Fruit fly (Drosophila melanogaster) Kc167 (cell line): ENCODE measurements around the gene alpha-Man-IIb.
A peak's percentile ranks its signal among the peaks of the same experiment; 100 is the strongest.

Experiments used
- Myc ChIP-seq: fragments of >200 bp; optimal IDR thresholded peaks from 2 replicates; lab custom pipeline; 2017; ENCODE audit warnings: missing external identifiers
- Sin3A ChIP-seq: fragments of >200 bp; optimal IDR thresholded peaks from 2 replicates; lab custom pipeline; 2018; ENCODE audit warnings: missing external identifiers
- h ChIP-seq: fragments of >200 bp; optimal IDR thresholded peaks from 3 replicates; lab custom pipeline; 2018; ENCODE audit warnings: missing external identifiers
- insv ChIP-seq: fragments of >200 bp; optimal IDR thresholded peaks from 3 replicates; lab custom pipeline; 2018; ENCODE audit warnings: missing external identifiers
- psq ChIP-seq: fragments of >200 bp; optimal IDR thresholded peaks from 2 replicates; lab custom pipeline; 2017; ENCODE audit warnings: missing external identifiers
- ttk ChIP-seq: sonication (Bioruptor generic); optimal IDR thresholded peaks from 2 replicates; lab custom pipeline; 2017; ENCODE audit warnings: missing external identifiers

alpha-Man-IIb gene

dm6 chr3R:15803502-15804461, at the start of gene alpha-Man-IIb:
Gene alpha-Man-IIb (plus strand): TSS chr3R:15804248.
- TF ChIP-seq psq (lab: Kevin White, UChicago) (peak; percentile 74), Myc (lab: Kevin White, UChicago) (no peak), insv (lab: Kevin White, UChicago) (no peak), ttk (lab: Kevin White, UChicago) (no peak), Sin3A (lab: Kevin White, UChicago) (no peak), h (no peak)

- TF ChIP-seq ttk (lab: Kevin White, UChicago): no peak
Observed at dm6 chr3R:15762815-15763214, 41.2 kb upstream of the alpha-Man-IIb start, which contains the start of gene CG12784. Gene CG12784 (plus strand): TSS chr3R:15763115.

- TF ChIP-seq Myc (lab: Kevin White, UChicago): no peak
- no peak for TF ChIP-seq insv (lab: Kevin White, UChicago)
- TF ChIP-seq h: no peak
- TF ChIP-seq ttk (lab: Kevin White, UChicago): no peak
- TF ChIP-seq Sin3A (lab: Kevin White, UChicago): no peak
- no peak for TF ChIP-seq psq (lab: Kevin White, UChicago)
Observed at dm6 chr3R:15767338-15767737, 36.7 kb upstream of the alpha-Man-IIb start, which contains the start of gene CG5623. Gene CG5623 (minus strand): TSS chr3R:15767438.

dm6 chr3R:15768900-15769299, 35.1 kb upstream of the alpha-Man-IIb start:
- TF ChIP-seq ttk (lab: Kevin White, UChicago) (no peak), psq (lab: Kevin White, UChicago) (no peak), Myc (lab: Kevin White, UChicago) (no peak), Sin3A (lab: Kevin White, UChicago) (no peak), insv (lab: Kevin White, UChicago) (no peak), h (no peak)

- TF ChIP-seq h (no peak), ttk (lab: Kevin White, UChicago) (no peak), psq (lab: Kevin White, UChicago) (no peak), Sin3A (lab: Kevin White, UChicago) (no peak), Myc (lab: Kevin White, UChicago) (no peak), insv (lab: Kevin White, UChicago) (no peak)
Observed at dm6 chr3R:15774128-15774527, 29.9 kb upstream of the alpha-Man-IIb start, which contains the start of gene Ttc26. Gene Ttc26 (plus strand): TSS chr3R:15774416.

dm6 chr3R:15775242-15775641, 28.8 kb upstream of the alpha-Man-IIb start, which contains the start of gene CG45207:
Gene CG45207 (minus strand): TSS chr3R:15775342.
- TF ChIP-seq Myc (lab: Kevin White, UChicago): no peak
- no peak for TF ChIP-seq psq (lab: Kevin White, UChicago)
- no peak for TF ChIP-seq h
- no peak for TF ChIP-seq insv (lab: Kevin White, UChicago)
- no peak for TF ChIP-seq Sin3A (lab: Kevin White, UChicago)
- TF ChIP-seq ttk (lab: Kevin White, UChicago): no peak

- TF ChIP-seq psq (lab: Kevin White, UChicago): no peak
Observed at dm6 chr3R:15779505-15779904, 24.5 kb upstream of the alpha-Man-IIb start, which contains the start of gene CG5614. Gene CG5614 (plus strand): TSS chr3R:15779805.

- TF ChIP-seq insv (lab: Kevin White, UChicago) (no peak), h (no peak), psq (lab: Kevin White, UChicago) (no peak), Myc (lab: Kevin White, UChicago) (no peak), ttk (lab: Kevin White, UChicago) (no peak), Sin3A (lab: Kevin White, UChicago) (no peak)
Observed at dm6 chr3R:15784298-15784697, 19.8 kb upstream of the alpha-Man-IIb start.

dm6 chr3R:15786538-15786937, 17.5 kb upstream of the alpha-Man-IIb start, which contains the start of gene CG9590:
Gene CG9590 (plus strand): TSS chr3R:15786703.
- TF ChIP-seq insv (lab: Kevin White, UChicago) (no peak), h (no peak), Myc (lab: Kevin White, UChicago) (no peak), psq (lab: Kevin White, UChicago) (no peak), ttk (lab: Kevin White, UChicago) (no peak)

dm6 chr3R:15788221-15788620, 15.8 kb upstream of the alpha-Man-IIb start, which contains the start of gene Uros2:
Gene Uros2 (plus strand): TSS chr3R:15788521.
- TF ChIP-seq h (no peak), psq (lab: Kevin White, UChicago) (no peak), insv (lab: Kevin White, UChicago) (no peak), ttk (lab: Kevin White, UChicago) (no peak), Myc (lab: Kevin White, UChicago) (no peak), Sin3A (lab: Kevin White, UChicago) (no peak)

dm6 chr3R:15792427-15792826, 11.6 kb upstream of the alpha-Man-IIb start, which contains the start of gene Acyp2:
Gene Acyp2 (plus strand): TSS chr3R:15792688.
- no peak for TF ChIP-seq Sin3A (lab: Kevin White, UChicago)

- TF ChIP-seq ttk (lab: Kevin White, UChicago): no peak
- TF ChIP-seq h: no peak
- TF ChIP-seq insv (lab: Kevin White, UChicago): no peak
- TF ChIP-seq Sin3A (lab: Kevin White, UChicago): no peak
- no peak for TF ChIP-seq Myc (lab: Kevin White, UChicago)
- no peak for TF ChIP-seq psq (lab: Kevin White, UChicago)
Observed at dm6 chr3R:15793372-15793802, 10.7 kb upstream of the alpha-Man-IIb start, which contains the start of gene nsl1. Gene nsl1 (plus strand): TSS chr3R:15793782.
